Worm (Caenorhabditis elegans) whole organism, late embryonic: Measurements from ENCODE around the gene lido-11.

Experiments
- F13H6.1 ChIP-seq: sonication (generic microtip); optimal IDR thresholded peaks from 2 replicates; lab custom pipeline; 2016; ENCODE audit warnings: missing genetic modification characterization, missing compliant biosample characterization
- ama-1 ChIP-seq: fragments of 150-350 bp; optimal IDR thresholded peaks from 2 replicates; lab custom pipeline; 2014
- ceh-24 ChIP-seq: sonication (generic microtip); optimal IDR thresholded peaks from 2 replicates; lab custom pipeline; 2016; ENCODE audit warnings: mild to moderate bottlenecking, missing genetic modification characterization, missing compliant biosample characterization
- ceh-9 ChIP-seq: sonication (generic microtip); optimal IDR thresholded peaks from 2 replicates; lab custom pipeline; 2016; ENCODE audit warnings: mild to moderate bottlenecking, missing genetic modification characterization, inconsistent platforms, missing compliant biosample characterization
- nfya-1 ChIP-seq: sonication (generic microtip); optimal IDR thresholded peaks from 2 replicates; lab custom pipeline; 2017; ENCODE audit warnings: missing genetic modification characterization, mild to moderate bottlenecking, missing compliant biosample characterization, antibody characterized with exemption, moderate library complexity
- nhr-11 ChIP-seq: fragments of 150-350 bp; optimal IDR thresholded peaks from 2 replicates; lab custom pipeline; 2014; ENCODE audit warnings: missing biosample characterization, missing genetic modification characterization
- nhr-232 ChIP-seq: sonication (generic microtip); optimal IDR thresholded peaks from 2 replicates; lab custom pipeline; 2016; ENCODE audit warnings: missing genetic modification characterization, missing compliant biosample characterization
- pag-3 ChIP-seq: sonication (generic microtip); optimal IDR thresholded peaks from 2 replicates; lab custom pipeline; 2016; ENCODE audit warnings: missing compliant biosample characterization, missing genetic modification characterization, borderline replicate concordance
- sdc-2 ChIP-seq: sonication (generic microtip); optimal IDR thresholded peaks from 2 replicates; lab custom pipeline; 2016; ENCODE audit warnings: missing genotype, missing genetic modification characterization, missing compliant biosample characterization

DNA sequence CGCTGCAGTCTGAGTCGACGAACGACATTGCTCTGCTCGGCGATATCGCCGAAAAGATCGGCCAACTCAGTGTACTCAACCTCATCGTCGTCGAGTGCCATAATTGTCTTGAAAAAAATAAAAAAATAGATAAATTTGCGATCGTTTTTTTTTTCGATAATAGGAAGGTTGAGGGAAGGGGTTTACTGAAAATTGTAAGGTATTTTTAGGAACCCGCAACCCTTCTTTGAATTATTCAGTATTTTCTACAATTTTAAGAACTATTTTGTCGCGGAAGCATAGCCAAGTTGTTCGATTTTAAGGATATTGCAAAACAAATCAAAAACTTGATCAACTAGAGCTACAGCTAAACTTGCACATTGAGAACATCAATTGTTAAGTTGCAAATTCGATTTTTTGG is 8.4 kb downstream of the lido-11 start, which contains the start of gene C41H7.9:
- TF ChIP-seq pag-3 (no peak), ceh-9 (tag; lab: Kevin White, UChicago) (no peak), F13H6.1 (no peak), nhr-232 (no peak), ceh-24 (tag; lab: Kevin White, UChicago) (no peak), nfya-1 (tag; lab: Kevin White, UChicago) (no peak), sdc-2 (tag; lab: Kevin White, UChicago) (no peak), nhr-11 (no peak), ama-1 (lab: Kevin White, UChicago) (no peak)
